Worm (Caenorhabditis elegans): ENCODE data around the gene Y60C6A.1.

The Y60C6A.1 gene

ce11 chrV:4813825-4814224, 30.4 kb downstream of the Y60C6A.1 start:
- TF ChIP-seq nhr-237 (tag; optimal IDR thresholded peaks at IDR 0.05) (no peak), sma-9 (GFP tag; optimal IDR thresholded peaks at IDR 0.05) (no peak), sma-9 (tag; optimal IDR thresholded peaks at IDR 0.05) (no peak), sma-3 (GFP tag; optimal IDR thresholded peaks at IDR 0.05) (no peak), mdl-1 (tag; optimal IDR thresholded peaks at IDR 0.05) (no peak), nhr-23 (tag; optimal IDR thresholded peaks at IDR 0.05) (no peak), C34F6.9 (tag; optimal IDR thresholded peaks at IDR 0.05) (no peak), skn-1 (tag; optimal IDR thresholded peaks at IDR 0.05) (no peak), ztf-11 (tag; optimal IDR thresholded peaks at IDR 0.05) (no peak), ama-1 (optimal IDR thresholded peaks at IDR 0.05) (no peak), nhr-129 (tag; optimal IDR thresholded peaks at IDR 0.05) (no peak), unc-39 (tag; optimal IDR thresholded peaks at IDR 0.05) (no peak), nhr-11 (tag; optimal IDR thresholded peaks at IDR 0.05) (no peak), elt-3 (tag; optimal IDR thresholded peaks at IDR 0.05) (no peak), egl-27 (tag; optimal IDR thresholded peaks at IDR 0.05) (no peak), crh-2 (tag; optimal IDR thresholded peaks at IDR 0.05) (no peak), zag-1 (tag; optimal IDR thresholded peaks at IDR 0.05) (no peak), nhr-12 (tag; optimal IDR thresholded peaks at IDR 0.05) (no peak), F13H6.1 (tag; optimal IDR thresholded peaks at IDR 0.05) (no peak), nhr-10 (tag; optimal IDR thresholded peaks at IDR 0.05) (no peak)

ce11 chrV:4818563-4818962, 35.1 kb downstream of the Y60C6A.1 start, which contains the start of gene ccep-97:
TSS of gene ccep-97 (minus strand) at chrV:4818663.
- no peak for TF ChIP-seq peb-1 (tag; optimal IDR thresholded peaks at IDR 0.05)
- TF ChIP-seq sem-4 (tag; optimal IDR thresholded peaks at IDR 0.05) = no peak
- TF ChIP-seq nhr-10 (tag; optimal IDR thresholded peaks at IDR 0.05) = no peak
- TF ChIP-seq unc-55 (GFP tag; optimal IDR thresholded peaks at IDR 0.05) = no peak
- TF ChIP-seq C34F6.9 (tag; optimal IDR thresholded peaks at IDR 0.05) = no peak
- TF ChIP-seq sma-3 (GFP tag; optimal IDR thresholded peaks at IDR 0.05) = no peak
- TF ChIP-seq mdl-1 (tag; optimal IDR thresholded peaks at IDR 0.05) = no peak
- no peak for TF ChIP-seq blmp-1 (tag; optimal IDR thresholded peaks at IDR 0.05; ENCODE audit: insufficient read depth)
- no peak for TF ChIP-seq mab-5 (tag; optimal IDR thresholded peaks at IDR 0.05)
- no peak for TF ChIP-seq elt-1 (tag; optimal IDR thresholded peaks at IDR 0.05)
- TF ChIP-seq aly-2 (tag; optimal IDR thresholded peaks at IDR 0.05) = no peak
- no peak for TF ChIP-seq nhr-21 (tag; optimal IDR thresholded peaks at IDR 0.05)
- TF ChIP-seq ztf-1 (GFP tag; conservative IDR thresholded peaks at IDR 0.05) = no peak
- TF ChIP-seq nhr-6 (tag; optimal IDR thresholded peaks at IDR 0.05) = no peak
- no peak for TF ChIP-seq fos-1 (tag; optimal IDR thresholded peaks at IDR 0.05)
- TF ChIP-seq lin-11 (tag; optimal IDR thresholded peaks at IDR 0.05) = no peak
- no peak for TF ChIP-seq egl-27 (tag; optimal IDR thresholded peaks at IDR 0.05)
- TF ChIP-seq nhr-25 (tag; optimal IDR thresholded peaks at IDR 0.05) = no peak

ce11 chrV:4820601-4821000, 37.2 kb downstream of the Y60C6A.1 start:
- TF ChIP-seq ceh-16 (tag; optimal IDR thresholded peaks at IDR 0.05) = no peak
- TF ChIP-seq crh-2 (tag; optimal IDR thresholded peaks at IDR 0.05) = peak; percentile 28
- no peak for TF ChIP-seq ztf-11 (tag; optimal IDR thresholded peaks at IDR 0.05)
- peak; percentile 15 for TF ChIP-seq fos-1 (tag; optimal IDR thresholded peaks at IDR 0.05)
- TF ChIP-seq nhr-25 (tag; optimal IDR thresholded peaks at IDR 0.05) = peak; percentile 32
- TF ChIP-seq nhr-129 (tag; optimal IDR thresholded peaks at IDR 0.05) = peak; percentile 38
- peak in 1 of 2 experiments; percentile 22 for TF ChIP-seq mdl-1 (tag; optimal IDR thresholded peaks at IDR 0.05)
- TF ChIP-seq C34F6.9 (tag; optimal IDR thresholded peaks at IDR 0.05) = peak; percentile 10
- no peak for TF ChIP-seq egl-27 (tag; optimal IDR thresholded peaks at IDR 0.05)
- TF ChIP-seq unc-55 (GFP tag; optimal IDR thresholded peaks at IDR 0.05) = no peak
- no peak for TF ChIP-seq lin-13 (GFP tag; optimal IDR thresholded peaks at IDR 0.05)
- TF ChIP-seq nhr-23 (tag; optimal IDR thresholded peaks at IDR 0.05) = no peak
- peak in 1 of 2 experiments; percentile 12 for TF ChIP-seq lsy-2 (tag; optimal IDR thresholded peaks at IDR 0.05)
- TF ChIP-seq mbf-1 (tag; optimal IDR thresholded peaks at IDR 0.05) = no peak
- TF ChIP-seq ztf-4 (tag; optimal IDR thresholded peaks at IDR 0.05) = peak; percentile 50
- TF ChIP-seq alr-1 (tag; optimal IDR thresholded peaks at IDR 0.05) = no peak

- TF ChIP-seq zag-1 (tag; optimal IDR thresholded peaks at IDR 0.05) = no peak
- TF ChIP-seq lin-39 (tag; optimal IDR thresholded peaks at IDR 0.05) = no peak
- no peak for TF ChIP-seq ztf-4 (tag; optimal IDR thresholded peaks at IDR 0.05)
- TF ChIP-seq mab-5 (tag; optimal IDR thresholded peaks at IDR 0.05) = no peak
Measured at ce11 chrV:4823323-4823682, 39.9 kb downstream of the Y60C6A.1 start, which contains the start of gene adss-1. TSS of gene adss-1 (minus strand) at chrV:4823423.

All from whole organism, L2 larva.